Worm (Caenorhabditis elegans) whole organism, L2 larva: ENCODE data around the gene osm-11.

Source experiments
- C34F6.9 ChIP-seq: fragments of 150-350 bp; optimal IDR thresholded peaks from 2 replicates; lab custom pipeline; 2014; ENCODE audit warnings: missing biosample characterization, missing genetic modification characterization
- F13H6.1 ChIP-seq: sonication (generic microtip); optimal IDR thresholded peaks from 2 replicates; lab custom pipeline; 2016; ENCODE audit warnings: missing genetic modification characterization, missing compliant biosample characterization
- R02D3.7 ChIP-seq: fragments of 150-350 bp; optimal IDR thresholded peaks from 2 replicates; lab custom pipeline; 2014; ENCODE audit warnings: missing biosample characterization, missing genetic modification characterization
- Y55F3AM.14 ChIP-seq: fragments of 200-800 bp; sonication (Bioruptor generic); optimal IDR thresholded peaks from 2 replicates; lab custom pipeline; 2018; ENCODE audit warnings: mild to moderate bottlenecking, missing genetic modification characterization, missing compliant biosample characterization
- ZK546.5 ChIP-seq: sonication (generic microtip); optimal IDR thresholded peaks from 2 replicates; lab custom pipeline; 2017; ENCODE audit warnings: missing biosample characterization, missing genetic modification characterization
- alr-1 ChIP-seq: fragments of 150-350 bp; optimal IDR thresholded peaks from 2 replicates; lab custom pipeline; 2014; ENCODE audit warnings: missing biosample characterization, missing genetic modification characterization
- aly-2 ChIP-seq: fragments of 150-350 bp; optimal IDR thresholded peaks from 2 replicates; lab custom pipeline; 2014; ENCODE audit warnings: missing biosample characterization, missing genetic modification characterization
- ama-1 ChIP-seq: fragments of 150-350 bp; optimal IDR thresholded peaks from 2 replicates; lab custom pipeline; 2018; ENCODE audit warnings: inconsistent platforms
- blmp-1 ChIP-seq: sonication (generic microtip); optimal IDR thresholded peaks from 2 replicates; lab custom pipeline; 2017; ENCODE audit warnings: missing genetic modification characterization, mild to moderate bottlenecking, missing compliant biosample characterization, antibody characterized with exemption, moderate library complexity; ENCODE audit not compliant: insufficient read depth
- ceh-16 ChIP-seq: fragments of 150-350 bp; optimal IDR thresholded peaks from 2 replicates; lab custom pipeline; 2014; ENCODE audit warnings: missing biosample characterization, missing genetic modification characterization
- ceh-82 ChIP-seq: fragments of 150-350 bp; optimal IDR thresholded peaks from 2 replicates; lab custom pipeline; 2014; ENCODE audit warnings: missing biosample characterization, missing genetic modification characterization
- crh-2 ChIP-seq: sonication (generic microtip); optimal IDR thresholded peaks from 2 replicates; lab custom pipeline; 2017; ENCODE audit warnings: missing biosample characterization, missing genetic modification characterization
- dmd-4 ChIP-seq: sonication (generic microtip); optimal IDR thresholded peaks from 2 replicates; lab custom pipeline; 2017; ENCODE audit warnings: missing biosample characterization, missing genetic modification characterization
- egl-27 ChIP-seq: sonication (generic microtip); optimal IDR thresholded peaks from 3 replicates; lab custom pipeline; 2017; ENCODE audit warnings: missing biosample characterization, missing genetic modification reagents, missing genetic modification characterization
- elt-1 ChIP-seq: fragments of 150-350 bp; optimal IDR thresholded peaks from 2 replicates; lab custom pipeline; 2014; ENCODE audit warnings: missing biosample characterization, missing genetic modification characterization
- elt-3 ChIP-seq: sonication (generic microtip); optimal IDR thresholded peaks from 2 replicates; lab custom pipeline; 2017; ENCODE audit warnings: missing biosample characterization, missing genetic modification characterization
- fos-1 ChIP-seq: fragments of 150-350 bp; optimal IDR thresholded peaks from 2 replicates; lab custom pipeline; 2014; ENCODE audit warnings: missing biosample characterization, missing genetic modification characterization
- lin-11 ChIP-seq: fragments of 150-350 bp; sonication (generic microtip); optimal IDR thresholded peaks from 2 replicates; lab custom pipeline; 2014; ENCODE audit warnings: missing biosample characterization, missing genetic modification characterization, inconsistent platforms, mixed read lengths
- lin-13 ChIP-seq: fragments of 150-350 bp; optimal IDR thresholded peaks from 2 replicates; lab custom pipeline; 2014; ENCODE audit warnings: missing biosample characterization, missing genetic modification reagents, missing genetic modification characterization
- lin-39 ChIP-seq: fragments of 150-350 bp; optimal IDR thresholded peaks from 2 replicates; lab custom pipeline; 2014; ENCODE audit warnings: missing biosample characterization, missing genetic modification reagents, missing genetic modification characterization
- lsy-2 ChIP-seq, 2 experiments: fragments of 150-350 bp in 1 of 2; sonication (generic microtip) in 1 of 2; optimal IDR thresholded peaks; 2 replicates each; lab custom pipeline; 2014 to 2017; ENCODE audit warnings: missing biosample characterization in 2 of 2, missing genetic modification characterization in 2 of 2
- mab-5 ChIP-seq: fragments of 150-350 bp; optimal IDR thresholded peaks from 2 replicates; lab custom pipeline; 2014; ENCODE audit warnings: missing biosample characterization, missing genetic modification characterization
- mbf-1 ChIP-seq: sonication (generic microtip); optimal IDR thresholded peaks from 2 replicates; lab custom pipeline; 2017; ENCODE audit warnings: missing biosample characterization, missing genetic modification characterization
- nhr-10 ChIP-seq: sonication (generic microtip); optimal IDR thresholded peaks from 2 replicates; lab custom pipeline; 2017; ENCODE audit warnings: missing biosample characterization, missing genetic modification characterization
- nhr-11 ChIP-seq: fragments of 150-350 bp; optimal IDR thresholded peaks from 2 replicates; lab custom pipeline; 2014; ENCODE audit warnings: missing biosample characterization, missing genetic modification characterization
- nhr-12 ChIP-seq: fragments of 150-350 bp; optimal IDR thresholded peaks from 2 replicates; lab custom pipeline; 2014; ENCODE audit warnings: missing biosample characterization, missing genetic modification characterization
- nhr-129 ChIP-seq: fragments of 150-350 bp; optimal IDR thresholded peaks from 2 replicates; lab custom pipeline; 2014; ENCODE audit warnings: missing biosample characterization, missing genetic modification characterization
- nhr-21 ChIP-seq: fragments of 150-350 bp; optimal IDR thresholded peaks from 2 replicates; lab custom pipeline; 2014; ENCODE audit warnings: missing biosample characterization, missing genetic modification characterization
- nhr-23 ChIP-seq: fragments of 150-350 bp; optimal IDR thresholded peaks from 2 replicates; lab custom pipeline; 2014; ENCODE audit warnings: missing biosample characterization, missing genetic modification reagents, missing genetic modification characterization
- nhr-237 ChIP-seq: fragments of 150-350 bp; optimal IDR thresholded peaks from 2 replicates; lab custom pipeline; 2014; ENCODE audit warnings: missing biosample characterization, missing genetic modification characterization
- nhr-25 ChIP-seq: fragments of 150-350 bp; sonication (generic microtip); optimal IDR thresholded peaks from 3 replicates; lab custom pipeline; 2014; ENCODE audit warnings: missing biosample characterization, missing genetic modification characterization
- nhr-77 ChIP-seq: fragments of 150-350 bp; optimal IDR thresholded peaks from 2 replicates; lab custom pipeline; 2014; ENCODE audit warnings: missing biosample characterization, missing genetic modification characterization
- peb-1 ChIP-seq: fragments of 150-350 bp; optimal IDR thresholded peaks from 2 replicates; lab custom pipeline; 2014; ENCODE audit warnings: missing biosample characterization, missing genetic modification characterization
- sem-4 ChIP-seq: fragments of 150-350 bp; optimal IDR thresholded peaks from 2 replicates; lab custom pipeline; 2014; ENCODE audit warnings: missing biosample characterization, missing genetic modification reagents, missing genetic modification characterization
- skn-1 ChIP-seq: sonication (generic microtip); optimal IDR thresholded peaks from 2 replicates; lab custom pipeline; 2017; ENCODE audit warnings: missing biosample characterization, missing genetic modification characterization
- sma-3 ChIP-seq: sonication (generic microtip); optimal IDR thresholded peaks from 2 replicates; lab custom pipeline; 2016; ENCODE audit warnings: missing genetic modification reagents, missing genetic modification characterization, missing compliant biosample characterization
- sma-9 ChIP-seq, 2 experiments: fragments of 150-350 bp in 1 of 2; sonication (generic microtip) in 1 of 2; optimal IDR thresholded peaks; 2 replicates each; lab custom pipeline; 2014 to 2016; ENCODE audit warnings: missing genetic modification characterization in 2 of 2, mild to moderate bottlenecking in 1 of 2, missing biosample characterization in 1 of 2, missing compliant biosample characterization in 1 of 2, missing genetic modification reagents in 1 of 2, moderate library complexity in 1 of 2
- snpc-4 ChIP-seq: fragments of 150-350 bp; optimal IDR thresholded peaks from 2 replicates; lab custom pipeline; 2014; ENCODE audit warnings: missing biosample characterization, missing genetic modification characterization
- unc-39 ChIP-seq: fragments of 150-350 bp; optimal IDR thresholded peaks from 2 replicates; lab custom pipeline; 2014; ENCODE audit warnings: missing biosample characterization, missing genetic modification characterization
- unc-55 ChIP-seq: fragments of 150-350 bp; sonication (generic microtip); optimal IDR thresholded peaks from 3 replicates; lab custom pipeline; 2014; ENCODE audit warnings: missing biosample characterization, missing genetic modification reagents, missing genetic modification characterization
- unc-62 ChIP-seq: fragments of 150-350 bp; optimal IDR thresholded peaks from 2 replicates; lab custom pipeline; 2014; ENCODE audit warnings: missing biosample characterization, missing genetic modification reagents, missing genetic modification characterization
- zag-1 ChIP-seq: fragments of 150-350 bp; optimal IDR thresholded peaks from 2 replicates; lab custom pipeline; 2014; ENCODE audit warnings: missing biosample characterization, missing genetic modification characterization
- ztf-1 ChIP-seq: fragments of 200-800 bp; sonication (Bioruptor generic); conservative IDR thresholded peaks from 2 replicates; pipeline ENCODE4 v1.3.6; 2022; ENCODE audit warnings: missing genetic modification characterization, missing compliant biosample characterization
- ztf-11 ChIP-seq: sonication (generic microtip); optimal IDR thresholded peaks from 2 replicates; lab custom pipeline; 2017; ENCODE audit warnings: missing biosample characterization, missing genetic modification characterization
- ztf-4 ChIP-seq: fragments of 150-350 bp; optimal IDR thresholded peaks from 2 replicates; lab custom pipeline; 2014; ENCODE audit warnings: missing biosample characterization, missing genetic modification characterization

The osm-11 gene

ce11 chrX:17458887-17459286 is 37.5 kb upstream of the osm-11 start, which contains the start of gene mlc-1:
Gene mlc-1, plus strand, starts transcription at chrX:17459210.
- TF ChIP-seq Y55F3AM.14 (no peak), mbf-1 (no peak), aly-2 (tag; lab: Kevin White, UChicago) (no peak), crh-2 (tag; lab: Kevin White, UChicago) (no peak), ZK546.5 (tag; lab: Kevin White, UChicago) (no peak), blmp-1 (tag; lab: Kevin White, UChicago) (no peak), sma-9 (GFP tag; optimal IDR thresholded peaks at IDR 0.05; lab: Kevin White, UChicago) (peak; percentile 39), sma-9 (tag; optimal IDR thresholded peaks at IDR 0.05; lab: Kevin White, UChicago) (no peak), nhr-23 (tag; lab: Kevin White, UChicago) (no peak), ztf-4 (tag; lab: Kevin White, UChicago) (no peak), ceh-16 (tag; lab: Kevin White, UChicago) (no peak), unc-62 (no peak), nhr-129 (tag; lab: Kevin White, UChicago) (peak; percentile 18), lin-39 (no peak), snpc-4 (no peak), ztf-1 (GFP tag; lab: Robert Waterston, UW) (no peak), nhr-21 (tag; lab: Kevin White, UChicago) (no peak), skn-1 (tag; lab: Kevin White, UChicago) (no peak), lin-13 (GFP tag; lab: Kevin White, UChicago) (no peak), nhr-77 (tag; lab: Kevin White, UChicago) (no peak), peb-1 (tag; lab: Kevin White, UChicago) (no peak), lin-11 (tag; lab: Kevin White, UChicago) (no peak), F13H6.1 (tag; lab: Kevin White, UChicago) (peak; percentile 54), elt-3 (tag; lab: Kevin White, UChicago) (no peak), ceh-82 (tag; lab: Kevin White, UChicago) (no peak)
- TF ChIP-seq, all 48 proteins: peak for 3

ce11 chrX:17456536-17457165 is 35.3 kb upstream of the osm-11 start, which contains the start of gene mlc-2:
Gene mlc-2, minus strand, starts transcription at chrX:17456586.
- TF ChIP-seq nhr-21 (tag; lab: Kevin White, UChicago), result no peak
- peak; percentile 14 for TF ChIP-seq sma-9 (GFP tag; optimal IDR thresholded peaks at IDR 0.05; lab: Kevin White, UChicago)
- no peak for TF ChIP-seq sma-9 (tag; optimal IDR thresholded peaks at IDR 0.05; lab: Kevin White, UChicago)
- peak; percentile 84 for TF ChIP-seq F13H6.1 (tag; lab: Kevin White, UChicago)
- TF ChIP-seq nhr-129 (tag; lab: Kevin White, UChicago), result peak; percentile 28
- TF ChIP-seq nhr-25, result no peak

ce11 chrX:17451410-17451809 is 30.0 kb upstream of the osm-11 start, which contains the start of gene C36E6.2:
Gene C36E6.2, plus strand, starts transcription at chrX:17451670.
- TF ChIP-seq zag-1 (tag; lab: Kevin White, UChicago) (no peak), ztf-1 (GFP tag; lab: Robert Waterston, UW) (no peak), mab-5 (peak; percentile 65), egl-27 (tag; lab: Kevin White, UChicago) (peak; percentile 40), lin-11 (tag; lab: Kevin White, UChicago) (no peak), nhr-237 (tag; lab: Kevin White, UChicago) (no peak), ceh-16 (tag; lab: Kevin White, UChicago) (no peak), nhr-21 (tag; lab: Kevin White, UChicago) (peak; percentile 74), mbf-1 (no peak), sem-4 (tag; lab: Kevin White, UChicago) (peak; percentile 75), nhr-10 (tag; lab: Kevin White, UChicago) (no peak), unc-55 (GFP tag; lab: Kevin White, UChicago) (peak; percentile 73), elt-1 (tag; lab: Kevin White, UChicago) (no peak), nhr-11 (tag; lab: Kevin White, UChicago) (no peak), ztf-11 (tag; lab: Kevin White, UChicago) (no peak), unc-39 (tag; lab: Kevin White, UChicago) (no peak), nhr-12 (tag; lab: Kevin White, UChicago) (no peak), dmd-4 (no peak), ZK546.5 (tag; lab: Kevin White, UChicago) (no peak), C34F6.9 (tag; lab: Kevin White, UChicago) (peak; percentile 85), unc-62 (no peak), nhr-23 (tag; lab: Kevin White, UChicago) (no peak), lsy-2 (tag; optimal IDR thresholded peaks at IDR 0.05; lab: Kevin White, UChicago) (peak; percentile 23 to 81), fos-1 (peak; percentile 58), F13H6.1 (tag; lab: Kevin White, UChicago) (peak; percentile 73), ztf-4 (tag; lab: Kevin White, UChicago) (no peak), R02D3.7 (tag; lab: Kevin White, UChicago) (no peak), elt-3 (tag; lab: Kevin White, UChicago) (no peak), nhr-25 (peak; percentile 75), ama-1 (lab: Kevin White, UChicago) (no peak), nhr-129 (tag; lab: Kevin White, UChicago) (peak; percentile 92), lin-13 (GFP tag; lab: Kevin White, UChicago) (peak; percentile 54), snpc-4 (no peak), lin-39 (no peak), alr-1 (no peak), sma-9 (GFP tag; optimal IDR thresholded peaks at IDR 0.05; lab: Kevin White, UChicago) (peak; percentile 83), sma-9 (tag; optimal IDR thresholded peaks at IDR 0.05; lab: Kevin White, UChicago) (no peak), peb-1 (tag; lab: Kevin White, UChicago) (no peak), sma-3 (GFP tag; lab: Kevin White, UChicago) (peak; percentile 66), blmp-1 (tag; lab: Kevin White, UChicago) (peak; percentile 49)
